Fruit fly (Drosophila melanogaster) ovary, adult (tissue): ENCODE measurements around the gene CG45491.
"Not testable (repeated sequence)": the region's sequence is repeated elsewhere in the genome, so short reads cannot be mapped to it uniquely, and the experiment has no call there.

ENCODE experiments used
- CG17801 ChIP-seq: fragments of 200-800 bp; optimal IDR thresholded peaks from 2 replicates; lab custom pipeline; 2019; ENCODE audit warnings: missing biosample characterization, mild to moderate bottlenecking, missing genetic modification characterization, moderate library complexity; ENCODE audit not compliant: partially characterized antibody

CG45491 gene

dm6 chrX:19938894-19939293 lies at the start of gene CG45491:
Gene CG45491 (minus strand): TSS chrX:19938994.
- TF ChIP-seq CG17801 (GFP tag; lab: Kevin White, UChicago): not testable (repeated sequence)

dm6 chrX:19964215-19964614 lies 25.4 kb upstream of the CG45491 start:
- TF ChIP-seq CG17801 (GFP tag; lab: Kevin White, UChicago): no peak

- no peak for TF ChIP-seq CG17801 (GFP tag; lab: Kevin White, UChicago)
These were observed 22.1 kb upstream of the CG45491 start, which contains the start of gene Nep3 for dm6 chrX:19960881-19961347. Gene Nep3 (plus strand): TSS chrX:19961297.

DNA sequence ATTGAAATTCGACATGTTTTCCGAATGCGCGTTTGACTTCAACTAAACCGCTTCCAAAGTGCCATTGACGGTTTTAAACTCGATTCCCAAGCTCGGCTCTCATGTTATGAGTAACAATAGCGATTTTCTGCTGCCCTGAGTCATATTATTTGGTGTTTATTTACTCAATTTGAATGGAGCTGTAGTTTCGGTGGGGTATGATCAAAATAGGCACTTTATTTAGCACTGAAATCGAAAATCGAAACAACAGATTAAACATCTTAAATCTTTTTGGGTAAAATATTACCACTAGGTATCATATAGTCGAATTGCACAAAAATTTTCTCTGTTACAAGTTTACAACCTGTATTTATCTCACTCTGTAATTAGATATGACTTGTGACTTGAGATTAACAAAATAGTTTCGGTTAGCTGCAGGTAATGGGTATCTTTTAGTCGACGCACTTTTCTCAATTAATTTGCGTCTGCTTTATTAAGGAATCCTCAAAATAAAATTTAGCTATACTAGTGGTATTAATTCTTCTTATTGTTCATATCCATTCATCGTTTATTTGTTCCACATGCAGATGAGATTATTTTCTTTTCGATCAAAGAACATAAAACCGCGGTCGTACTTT lies 20.7 kb upstream of the CG45491 start, which contains the start of gene CG12655:
Gene CG12655, minus strand, starts transcription at position 51 of the 617 bp plus-strand sequence.
- no peak for TF ChIP-seq CG17801 (GFP tag; lab: Kevin White, UChicago)

- TF ChIP-seq CG17801 (GFP tag; lab: Kevin White, UChicago): not testable (repeated sequence)
These were observed 19.4 kb upstream of the CG45491 start, which contains the start of gene CG43784 for dm6 chrX:19958242-19958641. Gene CG43784 (minus strand): TSS chrX:19958342.

- TF ChIP-seq CG17801 (GFP tag; lab: Kevin White, UChicago): not testable (repeated sequence)
These were observed 14.7 kb upstream of the CG45491 start, which contains the start of gene CG45494 for dm6 chrX:19953508-19953907. Gene CG45494 (minus strand): TSS chrX:19953608.

DNA sequence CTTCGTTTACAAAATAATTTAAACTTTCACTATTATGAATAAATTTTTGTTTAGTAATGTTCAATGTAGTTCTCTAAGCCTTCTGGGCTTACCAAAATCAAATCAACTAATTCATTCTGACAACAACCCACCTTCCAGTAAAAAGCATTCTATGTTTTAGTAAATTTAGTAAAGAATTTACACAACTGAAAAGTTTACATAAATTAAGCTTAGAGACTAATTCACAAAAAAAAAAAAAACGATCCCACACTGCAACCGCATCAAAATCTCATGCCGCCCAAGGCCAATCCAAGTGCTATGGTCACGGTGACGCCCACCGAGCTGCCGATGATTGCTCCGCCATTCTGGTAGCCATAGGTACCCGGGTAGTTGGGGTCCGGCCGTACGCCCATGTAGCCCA lies 10.0 kb upstream of the CG45491 start, which contains the start of gene CG45493:
Gene CG45493, minus strand, starts transcription at position 101 of the 400 bp plus-strand sequence.
- not testable (repeated sequence) for TF ChIP-seq CG17801 (GFP tag; lab: Kevin White, UChicago)

dm6 chrX:19944047-19944446 lies 5.3 kb upstream of the CG45491 start, which contains the start of gene CG45492:
Gene CG45492 (minus strand): TSS chrX:19944147.
- TF ChIP-seq CG17801 (GFP tag; lab: Kevin White, UChicago): not testable (repeated sequence)

DNA sequence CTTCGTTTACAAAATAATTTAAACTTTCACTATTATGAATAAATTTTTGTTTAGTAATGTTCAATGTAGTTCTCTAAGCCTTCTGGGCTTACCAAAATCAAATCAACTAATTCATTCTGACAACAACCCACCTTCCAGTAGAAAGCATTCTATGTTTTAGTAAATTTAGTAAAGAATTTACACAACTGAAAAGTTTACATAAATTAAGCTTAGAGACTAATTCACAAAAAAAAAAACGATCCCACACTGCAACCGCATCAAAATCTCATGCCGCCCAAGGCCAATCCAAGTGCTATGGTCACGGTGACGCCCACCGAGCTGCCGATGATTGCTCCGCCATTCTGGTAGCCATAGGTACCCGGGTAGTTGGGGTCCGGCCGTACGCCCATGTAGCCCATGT lies 4.6 kb downstream of the CG45491 start, which contains the start of gene CG45490:
Gene CG45490, minus strand, starts transcription at position 101 of the 400 bp plus-strand sequence.
- not testable (repeated sequence) for TF ChIP-seq CG17801 (GFP tag; lab: Kevin White, UChicago)

DNA sequence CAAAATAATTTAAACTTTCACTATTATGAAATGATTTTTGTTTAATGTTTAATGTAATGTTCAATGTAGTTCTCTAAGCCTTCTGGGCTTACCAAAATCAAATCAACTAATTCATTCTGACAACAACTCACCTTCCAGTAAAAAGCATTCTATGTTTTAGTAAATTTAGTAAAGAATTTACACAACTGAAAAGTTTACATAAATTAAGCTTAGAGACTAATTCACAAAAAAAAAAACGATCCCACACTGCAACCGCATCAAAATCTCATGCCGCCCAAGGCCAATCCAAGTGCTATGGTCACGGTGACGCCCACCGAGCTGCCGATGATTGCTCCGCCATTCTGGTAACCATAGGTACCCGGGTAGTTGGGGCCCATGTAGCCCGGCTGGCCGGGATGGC lies 9.7 kb downstream of the CG45491 start, which contains the start of gene CG45489:
Gene CG45489, minus strand, starts transcription at position 101 of the 400 bp plus-strand sequence.
- not testable (repeated sequence) for TF ChIP-seq CG17801 (GFP tag; lab: Kevin White, UChicago)

DNA sequence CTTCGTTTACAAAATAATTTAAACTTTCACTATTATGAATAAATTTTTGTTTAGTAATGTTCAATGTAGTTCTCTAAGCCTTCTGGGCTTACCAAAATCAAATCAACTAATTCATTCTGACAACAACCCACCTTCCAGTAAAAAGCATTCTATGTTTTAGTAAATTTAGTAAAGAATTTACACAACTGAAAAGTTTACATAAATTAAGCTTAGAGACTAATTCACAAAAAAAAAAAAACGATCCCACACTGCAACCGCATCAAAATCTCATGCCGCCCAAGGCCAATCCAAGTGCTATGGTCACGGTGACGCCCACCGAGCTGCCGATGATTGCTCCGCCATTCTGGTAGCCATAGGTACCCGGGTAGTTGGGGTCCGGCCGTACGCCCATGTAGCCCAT lies 18.5 kb downstream of the CG45491 start, which contains the start of gene CG45488:
Gene CG45488, minus strand, starts transcription at position 101 of the 400 bp plus-strand sequence.
- TF ChIP-seq CG17801 (GFP tag; lab: Kevin White, UChicago): not testable (repeated sequence)

DNA sequence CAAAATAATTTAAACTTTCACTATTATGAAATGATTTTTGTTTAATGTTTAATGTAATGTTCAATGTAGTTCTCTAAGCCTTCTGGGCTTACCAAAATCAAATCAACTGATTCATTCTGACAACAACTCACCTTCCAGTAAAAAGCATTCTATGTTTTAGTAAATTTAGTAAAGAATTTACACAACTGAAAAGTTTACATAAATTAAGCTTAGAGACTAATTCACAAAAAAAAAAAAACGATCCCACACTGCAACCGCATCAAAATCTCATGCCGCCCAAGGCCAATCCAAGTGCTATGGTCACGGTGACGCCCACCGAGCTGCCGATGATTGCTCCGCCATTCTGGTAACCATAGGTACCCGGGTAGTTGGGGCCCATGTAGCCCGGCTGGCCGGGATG lies 23.6 kb downstream of the CG45491 start, which contains the start of gene CG45487:
Gene CG45487, minus strand, starts transcription at position 101 of the 400 bp plus-strand sequence.
- not testable (repeated sequence) for TF ChIP-seq CG17801 (GFP tag; lab: Kevin White, UChicago)

dm6 chrX:19910017-19910416 lies 28.8 kb downstream of the CG45491 start, which contains the start of gene CG45486:
Gene CG45486 (minus strand): TSS chrX:19910117.
- not testable (repeated sequence) for TF ChIP-seq CG17801 (GFP tag; lab: Kevin White, UChicago)

- no peak for TF ChIP-seq CG17801 (GFP tag; lab: Kevin White, UChicago)
These were observed 38.8 kb downstream of the CG45491 start for dm6 chrX:19899978-19900377.

- no peak for TF ChIP-seq CG17801 (GFP tag; lab: Kevin White, UChicago)
These were observed 40.8 kb downstream of the CG45491 start for dm6 chrX:19897991-19898473.
